Fruit fly (Drosophila melanogaster) whole organism, embryonic: ENCODE results near the gene CG1103.

Experiments used
- Asciz ChIP-seq: fragments of 200-800 bp; sonication (Bioruptor generic); optimal IDR thresholded peaks from 2 replicates; lab custom pipeline; 2017; ENCODE audit warnings: missing biosample characterization, mild to moderate bottlenecking, missing genetic modification characterization, missing genetic modification reagents
- B-H2 ChIP-seq: fragments of 200-800 bp; sonication (Bioruptor generic); optimal IDR thresholded peaks from 2 replicates; lab custom pipeline; 2018; ENCODE audit warnings: missing biosample characterization, mild to moderate bottlenecking, missing genetic modification characterization
- Bteb2 ChIP-seq: fragments of 200-800 bp; sonication (Bioruptor generic); optimal IDR thresholded peaks from 2 replicates; lab custom pipeline; 2016; ENCODE audit warnings: missing biosample characterization, missing genetic modification characterization
- CG1024 ChIP-seq: fragments of 200-800 bp; sonication (Bioruptor generic); IDR thresholded peaks from 2 replicates; pipeline ENCODE4 v1.3.6; 2022; ENCODE audit warnings: missing biosample characterization, missing genetic modification characterization
- CG10654 ChIP-seq: fragments of 200-800 bp; sonication (Bioruptor generic); optimal IDR thresholded peaks from 2 replicates; lab custom pipeline; 2016; ENCODE audit warnings: missing biosample characterization, missing genetic modification characterization
- CG10959 ChIP-seq: fragments of 200-800 bp; sonication (Bioruptor generic); IDR thresholded peaks from 2 replicates; pipeline ENCODE4 v1.3.6; 2022; ENCODE audit warnings: missing biosample characterization, missing genetic modification characterization
- CG13775 ChIP-seq: fragments of 200-800 bp; sonication (Bioruptor generic); optimal IDR thresholded peaks from 3 replicates; lab custom pipeline; 2017; ENCODE audit warnings: missing biosample characterization, mild to moderate bottlenecking, missing genetic modification characterization
- CG15269 ChIP-seq: fragments of 200-800 bp; sonication (Bioruptor generic); optimal IDR thresholded peaks from 2 replicates; lab custom pipeline; 2018; ENCODE audit warnings: missing biosample characterization, mild to moderate bottlenecking, missing genetic modification characterization, moderate library complexity
- CG17359 ChIP-seq: fragments of 200-800 bp; sonication (Bioruptor generic); optimal IDR thresholded peaks from 3 replicates; lab custom pipeline; 2018; ENCODE audit warnings: missing biosample characterization, mild to moderate bottlenecking, missing genetic modification characterization, moderate library complexity
- CG17802 ChIP-seq: fragments of 200-800 bp; sonication (Bioruptor generic); optimal IDR thresholded peaks from 2 replicates; lab custom pipeline; 2018; ENCODE audit warnings: missing biosample characterization, mild to moderate bottlenecking, missing genetic modification characterization, moderate library complexity
- CG17829 ChIP-seq: fragments of 200-800 bp; optimal IDR thresholded peaks from 2 replicates; lab custom pipeline; 2019; ENCODE audit warnings: missing biosample characterization, mild to moderate bottlenecking, missing genetic modification characterization, moderate library complexity
- CG18011 ChIP-seq: fragments of 200-800 bp; sonication (Bioruptor generic); optimal IDR thresholded peaks from 2 replicates; lab custom pipeline; 2017; ENCODE audit warnings: missing biosample characterization, missing genetic modification characterization, mild to moderate bottlenecking, moderate library complexity, missing genotype
- CG18619 ChIP-seq: fragments of 200-800 bp; sonication (Bioruptor generic); optimal IDR thresholded peaks from 3 replicates; lab custom pipeline; 2017; ENCODE audit warnings: missing biosample characterization, mild to moderate bottlenecking, missing genetic modification characterization
- CG2120 ChIP-seq: fragments of 200-800 bp; sonication (Bioruptor generic); optimal IDR thresholded peaks from 3 replicates; lab custom pipeline; 2016; ENCODE audit warnings: missing biosample characterization, missing genetic modification characterization
- CG2199 ChIP-seq: fragments of 200-800 bp; sonication (Bioruptor generic); IDR thresholded peaks from 3 replicates; pipeline ENCODE4 v1.3.6; 2022; ENCODE audit warnings: missing biosample characterization, missing genetic modification characterization
- CG3065 ChIP-seq: fragments of 200-800 bp; sonication (Bioruptor generic); optimal IDR thresholded peaks from 2 replicates; lab custom pipeline; 2016; ENCODE audit warnings: missing biosample characterization, missing genetic modification characterization
- CG3726 ChIP-seq: fragments of 200-800 bp; sonication (Bioruptor generic); IDR thresholded peaks from 3 replicates; pipeline ENCODE4, ENCODE4 v1.3.6; 2022; ENCODE audit warnings: missing biosample characterization, missing genetic modification characterization
- CG6683 ChIP-seq: fragments of 200-800 bp; sonication (Bioruptor generic); optimal IDR thresholded peaks from 2 replicates; lab custom pipeline; 2017; ENCODE audit warnings: missing biosample characterization, mild to moderate bottlenecking, missing genetic modification characterization, missing genetic modification reagents
- CG7786 ChIP-seq: fragments of 200-800 bp; sonication (Bioruptor generic); optimal IDR thresholded peaks from 2 replicates; lab custom pipeline; 2016; ENCODE audit warnings: missing biosample characterization, missing genetic modification characterization
- CG8281 ChIP-seq: fragments of 200-800 bp; sonication (Bioruptor generic); optimal IDR thresholded peaks from 2 replicates; lab custom pipeline; 2018; ENCODE audit warnings: missing biosample characterization, mild to moderate bottlenecking, missing genetic modification characterization, moderate library complexity
- CG8388 ChIP-seq: fragments of 200-800 bp; sonication (Bioruptor generic); optimal IDR thresholded peaks from 2 replicates; lab custom pipeline; 2019; ENCODE audit warnings: missing biosample characterization, mild to moderate bottlenecking, missing genetic modification characterization, moderate library complexity
- CG8478 ChIP-seq: fragments of >200 bp; optimal IDR thresholded peaks from 2 replicates; lab custom pipeline; 2018
- CG9876 ChIP-seq: fragments of 200-800 bp; sonication (Bioruptor generic); optimal IDR thresholded peaks from 2 replicates; lab custom pipeline; 2016; ENCODE audit warnings: missing biosample characterization, missing genetic modification characterization
- Dbx ChIP-seq: fragments of 200-800 bp; sonication (Bioruptor generic); IDR thresholded peaks from 3 replicates; pipeline ENCODE4 v1.3.6; 2022; ENCODE audit warnings: missing biosample characterization, missing genetic modification characterization
- Doc2 ChIP-seq: fragments of 200-800 bp; sonication (Bioruptor generic); IDR thresholded peaks from 2 replicates; pipeline ENCODE4 v1.3.6; 2022; ENCODE audit warnings: missing biosample characterization, missing genetic modification characterization
- Hr39 ChIP-seq: fragments of >200 bp; optimal IDR thresholded peaks from 2 replicates; lab custom pipeline; 2017
- MTF-1 ChIP-seq: fragments of 200-800 bp; sonication (Bioruptor generic); optimal IDR thresholded peaks from 2 replicates; lab custom pipeline; 2018; ENCODE audit warnings: missing biosample characterization, mild to moderate bottlenecking, missing genetic modification characterization, borderline replicate concordance
- Myb ChIP-seq: fragments of 200-800 bp; sonication (Bioruptor generic); optimal IDR thresholded peaks from 2 replicates; lab custom pipeline; 2016; ENCODE audit warnings: missing biosample characterization, missing genetic modification characterization
- Oaz ChIP-seq: fragments of 200-800 bp; sonication (Bioruptor generic); IDR thresholded peaks from 2 replicates; pipeline ENCODE4 v1.3.6; 2022; ENCODE audit warnings: missing biosample characterization, missing genetic modification characterization
- Stat92E ChIP-seq, 3 experiments: fragments of >200 bp in 2 of 3; fragments of 200-800 bp in 1 of 3; sonication (Bioruptor generic) in 1 of 3; optimal IDR thresholded peaks; 2 replicates each; lab custom pipeline; 2017 to 2019; ENCODE audit warnings: missing biosample characterization in 3 of 3, missing genetic modification characterization in 3 of 3, mild to moderate bottlenecking in 1 of 3, moderate library complexity in 1 of 3
- bab2 ChIP-seq: fragments of 200-800 bp; sonication (Bioruptor generic); optimal IDR thresholded peaks from 2 replicates; lab custom pipeline; 2016; ENCODE audit warnings: missing biosample characterization, missing genetic modification characterization
- bbx ChIP-seq: fragments of 200-800 bp; sonication (Bioruptor generic); IDR thresholded peaks from 2 replicates; pipeline ENCODE4 v1.3.6; 2022; ENCODE audit warnings: missing biosample characterization, missing genetic modification characterization; ENCODE audit not compliant: partially characterized antibody
- cg ChIP-seq: fragments of 200-800 bp; sonication (Bioruptor generic); optimal IDR thresholded peaks from 3 replicates; lab custom pipeline; 2019; ENCODE audit warnings: missing biosample characterization, mild to moderate bottlenecking, missing genetic modification characterization, moderate library complexity
- chm ChIP-seq: fragments of 200-800 bp; sonication (Bioruptor generic); IDR thresholded peaks from 2 replicates; pipeline ENCODE4 v1.3.6; 2022; ENCODE audit warnings: missing biosample characterization, missing genetic modification characterization
- dan ChIP-seq: fragments of 200-800 bp; sonication (Bioruptor generic); IDR thresholded peaks from 2 replicates; pipeline ENCODE4 v1.3.6; 2022; ENCODE audit warnings: missing biosample characterization, missing genetic modification characterization
- eve ChIP-seq, 2 experiments: fragments of >200 bp; optimal IDR thresholded peaks; 2 replicates each; lab custom pipeline; 2017; ENCODE audit warnings: missing biosample characterization in 2 of 2, missing genetic modification characterization in 2 of 2
- ftz-f1 ChIP-seq: fragments of 200-800 bp; sonication (Bioruptor generic); optimal IDR thresholded peaks from 2 replicates; lab custom pipeline; 2016; ENCODE audit warnings: missing biosample characterization, missing genetic modification characterization
- her ChIP-seq: fragments of 200-800 bp; sonication (Bioruptor generic); optimal IDR thresholded peaks from 2 replicates; lab custom pipeline; 2016; ENCODE audit warnings: missing biosample characterization, missing genetic modification characterization
- ind ChIP-seq: fragments of 200-800 bp; sonication (Bioruptor generic); optimal IDR thresholded peaks from 3 replicates; lab custom pipeline; 2016; ENCODE audit warnings: missing biosample characterization, missing genetic modification characterization
- jing ChIP-seq: fragments of 200-800 bp; sonication (Bioruptor generic); optimal IDR thresholded peaks from 2 replicates; lab custom pipeline; 2018; ENCODE audit warnings: missing biosample characterization, mild to moderate bottlenecking, missing genetic modification characterization
- lola ChIP-seq, 3 experiments: fragments of >200 bp in 2 of 3; fragments of 200-800 bp in 1 of 3; sonication (Bioruptor generic) in 1 of 3; optimal IDR thresholded peaks; 2 replicates each; lab custom pipeline; 2017 to 2019; ENCODE audit warnings: missing biosample characterization in 3 of 3, missing genetic modification characterization in 3 of 3, mild to moderate bottlenecking in 1 of 3, moderate library complexity in 1 of 3
- lov ChIP-seq, 2 experiments: fragments of 200-800 bp in 1 of 2; fragments of >200 bp in 1 of 2; sonication (Bioruptor generic) in 1 of 2; IDR thresholded peaks in 1 of 2; optimal IDR thresholded peaks in 1 of 2; 2 replicates in 1 of 2; 3 replicates in 1 of 2; pipeline versions ENCODE4 v1.3.6 to Lab custom; 2017 to 2022; ENCODE audit warnings: missing biosample characterization in 1 of 2, missing genetic modification characterization in 1 of 2
- row ChIP-seq: fragments of 200-800 bp; sonication (Bioruptor generic); IDR thresholded peaks from 3 replicates; pipeline ENCODE4 v1.3.6; 2022; ENCODE audit warnings: missing biosample characterization, missing genetic modification characterization
- seq ChIP-seq: fragments of 200-800 bp; sonication (Bioruptor generic); IDR thresholded peaks from 2 replicates; pipeline ENCODE4 v1.3.6; 2022; ENCODE audit warnings: missing biosample characterization, missing genetic modification characterization
- sug ChIP-seq: fragments of 200-800 bp; optimal IDR thresholded peaks from 2 replicates; lab custom pipeline; 2019; ENCODE audit warnings: missing biosample characterization, mild to moderate bottlenecking, missing genetic modification characterization, moderate library complexity
- toy ChIP-seq: fragments of 200-800 bp; sonication (Bioruptor generic); IDR thresholded peaks from 2 replicates; pipeline ENCODE4 v1.3.6; 2022; ENCODE audit warnings: missing biosample characterization, missing genetic modification characterization
- trem ChIP-seq: fragments of 200-800 bp; optimal IDR thresholded peaks from 3 replicates; lab custom pipeline; 2019; ENCODE audit warnings: missing biosample characterization, mild to moderate bottlenecking, missing genetic modification characterization, moderate library complexity
- tx ChIP-seq: fragments of 200-800 bp; sonication (Bioruptor generic); optimal IDR thresholded peaks from 2 replicates; lab custom pipeline; 2016; ENCODE audit warnings: missing biosample characterization, missing genetic modification characterization
- vfl ChIP-seq: fragments of 200-800 bp; sonication (Bioruptor generic); optimal IDR thresholded peaks from 2 replicates; lab custom pipeline; 2016; ENCODE audit warnings: missing biosample characterization, missing genetic modification characterization
- wor ChIP-seq: fragments of 200-800 bp; sonication (Bioruptor generic); IDR thresholded peaks from 2 replicates; pipeline ENCODE4 v1.3.6; 2022; ENCODE audit warnings: missing biosample characterization, missing genetic modification characterization
- zfh2 ChIP-seq: fragments of 200-800 bp; sonication (Bioruptor generic); optimal IDR thresholded peaks from 2 replicates; lab custom pipeline; 2016; ENCODE audit warnings: missing biosample characterization, missing genetic modification characterization

The CG1103 gene

dm6 chr3R:4387490-4387889 is 49.9 kb downstream of the CG1103 start, which contains the start of gene tub (continued):
- TF ChIP-seq her: peak; percentile 23
- no peak for TF ChIP-seq Bteb2
- no peak for TF ChIP-seq CG8388 (GFP tag; lab: Kevin White, UChicago)
- peak; percentile 5 for TF ChIP-seq CG3065 (GFP tag; lab: Kevin White, UChicago)
- TF ChIP-seq CG10959 (GFP tag; lab: Robert Waterston, UW): no peak
- TF ChIP-seq lola (GFP tag; optimal IDR thresholded peaks at IDR 0.05; lab: Kevin White, UChicago): no peak
- peak; percentile 65 for TF ChIP-seq CG2120 (GFP tag; lab: Kevin White, UChicago)
- peak; percentile 22 for TF ChIP-seq ftz-f1
- TF ChIP-seq Dbx (GFP tag; lab: Robert Waterston, UW): peak; percentile 37; the same call in 1 of the 3 replicates
- no peak for TF ChIP-seq CG15269 (tag; lab: Kevin White, UChicago)
- peak; percentile 23 for TF ChIP-seq CG7786 (GFP tag; lab: Kevin White, UChicago)
- no peak for TF ChIP-seq wor (GFP tag; lab: Robert Waterston, UW)
- TF ChIP-seq toy (GFP tag; lab: Robert Waterston, UW): no peak
- peak; percentile 62; the same call in 2 of the 3 replicates for TF ChIP-seq CG2199 (GFP tag; lab: Robert Waterston, UW)
- TF ChIP-seq eve (GFP tag; optimal IDR thresholded peaks at IDR 0.05; lab: Kevin White, UChicago): no peak
- TF ChIP-seq CG18011 (GFP tag; lab: Kevin White, UChicago): peak; percentile 4
- peak; percentile 57 for TF ChIP-seq CG17829
- peak; percentile 25 for TF ChIP-seq zfh2
- no peak for TF ChIP-seq CG8478 (lab: Kevin White, UChicago)
- peak; percentile 80 for TF ChIP-seq CG17802 (tag; lab: Kevin White, UChicago)
- TF ChIP-seq Asciz (GFP tag; lab: Kevin White, UChicago): no peak
- TF ChIP-seq CG3726 (GFP tag; lab: Robert Waterston, UW): no peak
- TF ChIP-seq ind (GFP tag; lab: Kevin White, UChicago): peak; percentile 43
- peak; percentile 53 for TF ChIP-seq sug (tag; lab: Kevin White, UChicago)
- no peak for TF ChIP-seq Doc2
- peak; percentile 85 for TF ChIP-seq row (GFP tag; lab: Robert Waterston, UW)
- TF ChIP-seq dan: no peak
- TF ChIP-seq Myb (GFP tag; lab: Kevin White, UChicago): peak; percentile 36
- TF ChIP-seq cg (GFP tag; lab: Kevin White, UChicago): no peak
- TF ChIP-seq CG13775 (GFP tag; lab: Kevin White, UChicago): peak; percentile 2
- no peak for TF ChIP-seq lov (optimal IDR thresholded peaks at IDR 0.05; lab: Kevin White, UChicago)
- TF ChIP-seq lov (GFP tag; IDR thresholded peaks at IDR 0.05; lab: Robert Waterston, UW): no peak
- no peak for TF ChIP-seq Oaz (GFP tag; lab: Robert Waterston, UW)
- TF ChIP-seq seq (GFP tag; lab: Robert Waterston, UW): no peak
- no peak for TF ChIP-seq tx (GFP tag; lab: Kevin White, UChicago)
- peak; percentile 34 for TF ChIP-seq CG17359 (tag; lab: Kevin White, UChicago)
- no peak for TF ChIP-seq CG18619 (GFP tag; lab: Kevin White, UChicago)
- no peak for TF ChIP-seq CG8281
- peak; percentile 50 for TF ChIP-seq bab2 (GFP tag; lab: Kevin White, UChicago)
- no peak for TF ChIP-seq CG6683 (GFP tag; lab: Kevin White, UChicago)
- TF ChIP-seq chm (GFP tag; lab: Robert Waterston, UW): no peak
- TF ChIP-seq trem (tag; lab: Kevin White, UChicago): peak; percentile 45
- TF ChIP-seq MTF-1 (GFP tag; lab: Kevin White, UChicago): no peak
- no peak for TF ChIP-seq Hr39
- no peak for TF ChIP-seq CG9876 (GFP tag; lab: Kevin White, UChicago)
- no peak for TF ChIP-seq jing (GFP tag; lab: Kevin White, UChicago)
- TF ChIP-seq CG1024 (GFP tag; lab: Robert Waterston, UW): peak; percentile 50; the same call in 1 of the 2 replicates
- TF ChIP-seq vfl (GFP tag; lab: Kevin White, UChicago): no peak
- TF ChIP-seq B-H2: peak; percentile 60
- TF ChIP-seq bbx (GFP tag; lab: Robert Waterston, UW): peak; percentile 27; the same call in 1 of the 2 replicates
- TF ChIP-seq CG10654 (GFP tag; lab: Kevin White, UChicago): no peak
- peak in 1 of 3 experiments; percentile 13 for TF ChIP-seq Stat92E (GFP tag; optimal IDR thresholded peaks at IDR 0.05; lab: Kevin White, UChicago)
